Worm (Caenorhabditis elegans) whole organism, L4 larva: Measurements from ENCODE around the gene frpr-9.

Experiments
- Y48G9A.11 ChIP-seq: fragments of 200-800 bp; sonication (Bioruptor generic); IDR thresholded peaks from 2 replicates; pipeline ENCODE4 v1.3.6; 2022; ENCODE audit warnings: missing genetic modification reagents, missing genetic modification characterization, missing compliant biosample characterization
- aly-2 ChIP-seq: sonication (generic microtip); optimal IDR thresholded peaks from 2 replicates; lab custom pipeline; 2018; ENCODE audit warnings: missing biosample characterization, missing genetic modification characterization
- ama-1 ChIP-seq: fragments of 150-350 bp; optimal IDR thresholded peaks from 2 replicates; lab custom pipeline; 2014; ENCODE audit warnings: inconsistent platforms, mixed read lengths
- ceh-62 ChIP-seq: sonication (generic microtip); optimal IDR thresholded peaks from 2 replicates; lab custom pipeline; 2017; ENCODE audit warnings: missing biosample characterization, missing genetic modification characterization
- ces-1 ChIP-seq: fragments of 150-350 bp; sonication (generic microtip); optimal IDR thresholded peaks from 4 replicates; lab custom pipeline; 2014; ENCODE audit warnings: missing biosample characterization, missing genetic modification reagents, missing genetic modification characterization
- dve-1 ChIP-seq: sonication (generic microtip); optimal IDR thresholded peaks from 2 replicates; lab custom pipeline; 2017; ENCODE audit warnings: antibody characterized with exemption, mild to moderate bottlenecking, missing genetic modification characterization, missing compliant biosample characterization; ENCODE audit not compliant: insufficient read depth
- mdl-1 ChIP-seq, 2 experiments: fragments of 150-350 bp in 1 of 2; sonication (generic microtip) in 1 of 2; optimal IDR thresholded peaks; 2 replicates each; lab custom pipeline; 2014 to 2017; ENCODE audit warnings: missing biosample characterization in 2 of 2, missing genetic modification characterization in 2 of 2
- nhr-41 ChIP-seq: fragments of 200-800 bp; sonication (Bioruptor generic); IDR thresholded peaks from 2 replicates; pipeline ENCODE4 v1.3.6; 2022; ENCODE audit warnings: missing genetic modification reagents, missing genetic modification characterization, missing compliant biosample characterization
- nhr-76 ChIP-seq: fragments of 150-350 bp; optimal IDR thresholded peaks from 2 replicates; lab custom pipeline; 2014; ENCODE audit warnings: missing biosample characterization, missing genetic modification characterization
- spr-3 ChIP-seq: fragments of 200-800 bp; sonication (Bioruptor generic); optimal IDR thresholded peaks from 2 replicates; lab custom pipeline; 2018; ENCODE audit warnings: mild to moderate bottlenecking, missing genetic modification characterization, missing compliant biosample characterization
- vab-7 ChIP-seq: fragments of 200-800 bp; sonication (Bioruptor generic); IDR thresholded peaks from 2 replicates; pipeline ENCODE4 v1.3.6; 2022; ENCODE audit warnings: missing genetic modification reagents, missing genetic modification characterization, missing compliant biosample characterization
- ztf-11 ChIP-seq: fragments of 150-350 bp; optimal IDR thresholded peaks from 2 replicates; lab custom pipeline; 2014; ENCODE audit warnings: missing biosample characterization, missing genetic modification characterization

- no peak for TF ChIP-seq vab-7 (GFP tag; lab: Robert Waterston, UW)
- no peak for TF ChIP-seq aly-2 (tag; lab: Kevin White, UChicago)
- no peak for TF ChIP-seq ces-1 (GFP tag; lab: Kevin White, UChicago)
- TF ChIP-seq dve-1 (tag; lab: Kevin White, UChicago), result peak; percentile 74
- TF ChIP-seq ztf-11 (tag; lab: Kevin White, UChicago), result no peak
- no peak for TF ChIP-seq Y48G9A.11 (GFP tag; lab: Robert Waterston, UW)
- no peak for TF ChIP-seq ceh-62
- peak; percentile 62 for TF ChIP-seq nhr-76 (tag; lab: Kevin White, UChicago)
- TF ChIP-seq mdl-1 (tag; optimal IDR thresholded peaks at IDR 0.05; lab: Kevin White, UChicago), result peak in 1 of 2 experiments; percentile 87
- no peak for TF ChIP-seq spr-3
- peak; percentile 82 for TF ChIP-seq ama-1
- no peak for TF ChIP-seq nhr-41 (GFP tag; lab: Robert Waterston, UW)
These were observed 40.1 kb upstream of the frpr-9 start, which contains the start of gene F17C11.4 for ce11 chrV:10951655-10952278.
